Worm (Caenorhabditis elegans): ENCODE measurements around the gene pxl-1.

- TF ChIP-seq mdl-1 (tag; optimal IDR thresholded peaks at IDR 0.05) (no peak), ceh-16 (tag; optimal IDR thresholded peaks at IDR 0.05) (no peak), nhr-23 (tag; optimal IDR thresholded peaks at IDR 0.05) (no peak), nhr-10 (tag; optimal IDR thresholded peaks at IDR 0.05) (no peak), elt-3 (tag; optimal IDR thresholded peaks at IDR 0.05) (no peak), snpc-4 (tag; optimal IDR thresholded peaks at IDR 0.05) (no peak), skn-1 (tag; optimal IDR thresholded peaks at IDR 0.05) (no peak), lsy-2 (tag; optimal IDR thresholded peaks at IDR 0.05) (no peak), ama-1 (optimal IDR thresholded peaks at IDR 0.05) (no peak), nhr-11 (tag; optimal IDR thresholded peaks at IDR 0.05) (no peak)
Measured at ce11 chrIII:5883517-5883916, 12.3 kb downstream of the pxl-1 start.
